Worm (Caenorhabditis elegans): ENCODE results near the gene hxk-3.
A peak's percentile ranks its signal among the peaks of the same experiment; 100 is the strongest.

The hxk-3 gene

ce11 chrIV:1514415-1514814 lies 17.0 kb downstream of the hxk-3 start (continued):
- TF ChIP-seq lir-1 (GFP tag; conservative IDR thresholded peaks at IDR 0.05) (no peak), F49E8.2 (tag; optimal IDR thresholded peaks at IDR 0.05; ENCODE audit: insufficient read depth) (peak; percentile 18), nhr-90 (tag; optimal IDR thresholded peaks at IDR 0.05) (peak; percentile 12), lin-26 (GFP tag; IDR thresholded peaks at IDR 0.05) (peak; percentile 85), lsl-1 (GFP tag; optimal IDR thresholded peaks at IDR 0.05) (peak; percentile 9), attf-6 (GFP tag; IDR thresholded peaks at IDR 0.05) (no peak), rpc-1 (optimal IDR thresholded peaks at IDR 0.05) (peak; percentile 65), rpc-1 (tag; optimal IDR thresholded peaks at IDR 0.05) (peak; percentile 83), F52B5.7 (tag; optimal IDR thresholded peaks at IDR 0.05) (no peak), K12H6.12 (tag; optimal IDR thresholded peaks at IDR 0.05) (no peak), die-1 (tag; optimal IDR thresholded peaks at IDR 0.05) (peak; percentile 64), rec-8 (tag; optimal IDR thresholded peaks at IDR 0.05) (peak in 1 of 2 experiments; percentile 25), F10E7.11 (tag; optimal IDR thresholded peaks at IDR 0.05) (no peak), B0035.1 (tag; optimal IDR thresholded peaks at IDR 0.05) (no peak), dox-1 (GFP tag; IDR thresholded peaks at IDR 0.05) (peak; percentile 52; the same call in 1 of the 2 replicates), egl-44 (GFP tag; IDR thresholded peaks at IDR 0.05) (no peak), hmg-20 (GFP tag; IDR thresholded peaks at IDR 0.05) (no peak), snpc-4 (GFP tag; optimal IDR thresholded peaks at IDR 0.05) (no peak), snpc-4 (tag; optimal IDR thresholded peaks at IDR 0.05) (peak in 1 of 4 experiments; percentile 12), F57C9.4 (tag; optimal IDR thresholded peaks at IDR 0.05) (no peak), unc-130 (GFP tag; optimal IDR thresholded peaks at IDR 0.05) (no peak), xnd-1 (tag; optimal IDR thresholded peaks at IDR 0.05) (no peak), aptf-3 (GFP tag; IDR thresholded peaks at IDR 0.05) (no peak), madf-3 (GFP tag; IDR thresholded peaks at IDR 0.05) (0 out of 2 replicates have a peak, but pooled peaks have one; percentile 63), nhr-120 (GFP tag; IDR thresholded peaks at IDR 0.05) (0 out of 2 replicates have a peak, but pooled peaks have one; percentile 59)

- TF ChIP-seq lin-26 (GFP tag; IDR thresholded peaks at IDR 0.05) (0 out of 2 replicates have a peak, but pooled peaks have one; percentile 28), snpc-4 (GFP tag; optimal IDR thresholded peaks at IDR 0.05) (no peak), snpc-4 (tag; optimal IDR thresholded peaks at IDR 0.05) (peak in 1 of 4 experiments; percentile 51), zfh-2 (GFP tag; conservative IDR thresholded peaks at IDR 0.05) (peak; percentile 91), mes-4 (tag; optimal IDR thresholded peaks at IDR 0.05) (no peak), egrh-3 (GFP tag; IDR thresholded peaks at IDR 0.05) (peak; percentile 90)
These were observed 18.5 kb downstream of the hxk-3 start for ce11 chrIV:1515891-1516290.

- TF ChIP-seq unc-130 (GFP tag; optimal IDR thresholded peaks at IDR 0.05) = no peak
- TF ChIP-seq F23B12.7 (tag; optimal IDR thresholded peaks at IDR 0.05; ENCODE audit: insufficient read depth) = no peak
- TF ChIP-seq nhr-80 (tag; optimal IDR thresholded peaks at IDR 0.05) = peak; percentile 1
- no peak for TF ChIP-seq snpc-1.1 (tag; optimal IDR thresholded peaks at IDR 0.05; ENCODE audit: insufficient read depth)
These were observed 19.1 kb downstream of the hxk-3 start, which contains the start of gene clec-172 for ce11 chrIV:1516527-1516926. Gene clec-172, minus strand, starts transcription at chrIV:1516627.

ce11 chrIV:1521224-1521623 lies 23.8 kb downstream of the hxk-3 start, which contains the start of gene K03H6.4:
Gene K03H6.4, minus strand, starts transcription at chrIV:1521324.
- TF ChIP-seq C06A6.2 (GFP tag; conservative IDR thresholded peaks at IDR 0.05) = no peak
- no peak for TF ChIP-seq ceh-100 (GFP tag; IDR thresholded peaks at IDR 0.05)
- no peak for TF ChIP-seq unc-62 (GFP tag; optimal IDR thresholded peaks at IDR 0.05)
- TF ChIP-seq snpc-1.3 (tag; optimal IDR thresholded peaks at IDR 0.05; ENCODE audit: insufficient read depth) = no peak
- TF ChIP-seq ceh-91 (GFP tag; IDR thresholded peaks at IDR 0.05) = no peak
- TF ChIP-seq F33H1.4 (GFP tag; IDR thresholded peaks at IDR 0.05) = no peak

All from whole organism, young adult.